Fruit fly (Drosophila melanogaster) whole organism, embryonic: ENCODE measurements around the gene RhoGAP19D.
A peak's percentile ranks its signal among the peaks of the same experiment; 100 is the strongest.

Experiments
- Atf3 ChIP-seq: fragments of 200-800 bp; sonication (Bioruptor generic); optimal IDR thresholded peaks from 3 replicates; lab custom pipeline; 2016; ENCODE audit warnings: missing biosample characterization, missing genetic modification characterization
- CG10366 ChIP-seq: fragments of 200-800 bp; sonication (Bioruptor generic); IDR thresholded peaks from 2 replicates; pipeline ENCODE4 v1.3.6; 2022; ENCODE audit warnings: missing biosample characterization, missing genetic modification characterization
- CG11504 ChIP-seq: fragments of 200-800 bp; sonication (Bioruptor generic); optimal IDR thresholded peaks from 3 replicates; lab custom pipeline; 2019; ENCODE audit warnings: missing biosample characterization, mild to moderate bottlenecking, missing genetic modification characterization, moderate library complexity
- CG12155 ChIP-seq: fragments of 200-800 bp; sonication (Bioruptor generic); optimal IDR thresholded peaks from 3 replicates; lab custom pipeline; 2016; ENCODE audit warnings: missing biosample characterization, missing genetic modification characterization
- CG12942 ChIP-seq: fragments of 200-800 bp; sonication (Bioruptor generic); optimal IDR thresholded peaks from 3 replicates; lab custom pipeline; 2016; ENCODE audit warnings: missing biosample characterization, missing genetic modification characterization
- CG13424 ChIP-seq: fragments of 200-800 bp; sonication (Bioruptor generic); optimal IDR thresholded peaks from 2 replicates; lab custom pipeline; 2019; ENCODE audit warnings: missing biosample characterization, mild to moderate bottlenecking, missing genetic modification characterization, moderate library complexity
- CG15479 ChIP-seq: fragments of 200-800 bp; sonication (Bioruptor generic); optimal IDR thresholded peaks from 3 replicates; lab custom pipeline; 2019; ENCODE audit warnings: missing biosample characterization, mild to moderate bottlenecking, missing genetic modification characterization, moderate library complexity
- CG15696 ChIP-seq: fragments of 200-800 bp; sonication (Bioruptor generic); optimal IDR thresholded peaks from 2 replicates; lab custom pipeline; 2019; ENCODE audit warnings: missing biosample characterization, mild to moderate bottlenecking, missing genetic modification characterization, moderate library complexity
- CG1602 ChIP-seq: fragments of 200-800 bp; sonication (Bioruptor generic); optimal IDR thresholded peaks from 3 replicates; lab custom pipeline; 2016; ENCODE audit warnings: missing biosample characterization, missing genetic modification characterization
- CG1603 ChIP-seq: fragments of 200-800 bp; sonication (Bioruptor generic); optimal IDR thresholded peaks from 2 replicates; lab custom pipeline; 2019; ENCODE audit warnings: missing biosample characterization, mild to moderate bottlenecking, missing genetic modification characterization, moderate library complexity
- CG16815 ChIP-seq: fragments of 200-800 bp; sonication (Bioruptor generic); optimal IDR thresholded peaks from 3 replicates; lab custom pipeline; 2017; ENCODE audit warnings: missing biosample characterization, mild to moderate bottlenecking, missing genetic modification characterization
- CG18764 ChIP-seq: fragments of 200-800 bp; sonication (Bioruptor generic); optimal IDR thresholded peaks from 3 replicates; lab custom pipeline; 2016; ENCODE audit warnings: missing biosample characterization, missing genetic modification characterization
- CG2116 ChIP-seq: fragments of 200-800 bp; sonication (Bioruptor generic); optimal IDR thresholded peaks from 3 replicates; lab custom pipeline; 2018; ENCODE audit warnings: missing biosample characterization, mild to moderate bottlenecking, missing genetic modification characterization
- CG2120 ChIP-seq: fragments of 200-800 bp; sonication (Bioruptor generic); optimal IDR thresholded peaks from 3 replicates; lab custom pipeline; 2016; ENCODE audit warnings: missing biosample characterization, missing genetic modification characterization
- CG34224 ChIP-seq: fragments of 200-800 bp; sonication (Bioruptor generic); IDR thresholded peaks from 3 replicates; pipeline ENCODE4 v1.3.6; 2022; ENCODE audit warnings: missing biosample characterization, missing genetic modification characterization; ENCODE audit not compliant: partially characterized antibody
- CG34422 ChIP-seq: fragments of 200-800 bp; sonication (Bioruptor generic); IDR thresholded peaks from 3 replicates; pipeline ENCODE4 v1.3.6; 2022; ENCODE audit warnings: missing biosample characterization, missing genetic modification characterization
- CG6683 ChIP-seq: fragments of 200-800 bp; sonication (Bioruptor generic); optimal IDR thresholded peaks from 2 replicates; lab custom pipeline; 2017; ENCODE audit warnings: missing biosample characterization, mild to moderate bottlenecking, missing genetic modification characterization, missing genetic modification reagents
- CG8281 ChIP-seq: fragments of 200-800 bp; sonication (Bioruptor generic); optimal IDR thresholded peaks from 2 replicates; lab custom pipeline; 2018; ENCODE audit warnings: missing biosample characterization, mild to moderate bottlenecking, missing genetic modification characterization, moderate library complexity
- CG9215 ChIP-seq: fragments of 200-800 bp; sonication (Bioruptor generic); IDR thresholded peaks from 2 replicates; pipeline ENCODE4 v1.3.6; 2022; ENCODE audit warnings: missing biosample characterization, missing genetic modification characterization
- CG9876 ChIP-seq: fragments of 200-800 bp; sonication (Bioruptor generic); optimal IDR thresholded peaks from 2 replicates; lab custom pipeline; 2016; ENCODE audit warnings: missing biosample characterization, missing genetic modification characterization
- D ChIP-seq, 2 experiments: fragments of 200-800 bp in 1 of 2; fragments of >200 bp in 1 of 2; sonication (Bioruptor generic) in 1 of 2; optimal IDR thresholded peaks; 2 replicates in 1 of 2; 3 replicates in 1 of 2; lab custom pipeline; 2017; ENCODE audit warnings: mild to moderate bottlenecking in 1 of 2, missing biosample characterization in 1 of 2, missing genetic modification characterization in 1 of 2, missing genetic modification reagents in 1 of 2
- ERR ChIP-seq: fragments of 200-800 bp; sonication (Bioruptor generic); optimal IDR thresholded peaks from 2 replicates; lab custom pipeline; 2016; ENCODE audit warnings: missing biosample characterization, missing genetic modification characterization
- Eip74EF ChIP-seq, 2 experiments: fragments of 200-800 bp in 1 of 2; fragments of >200 bp in 1 of 2; sonication (Bioruptor generic) in 1 of 2; optimal IDR thresholded peaks; 2 replicates each; lab custom pipeline; 2017 to 2019; ENCODE audit warnings: missing biosample characterization in 2 of 2, missing genetic modification characterization in 2 of 2, mild to moderate bottlenecking in 1 of 2, moderate library complexity in 1 of 2
- Fer2 ChIP-seq: fragments of 200-800 bp; sonication (Bioruptor generic); optimal IDR thresholded peaks from 2 replicates; lab custom pipeline; 2018; ENCODE audit warnings: missing biosample characterization, mild to moderate bottlenecking, missing genetic modification characterization, moderate library complexity
- Hand ChIP-seq: fragments of 200-800 bp; sonication (Bioruptor generic); optimal IDR thresholded peaks from 2 replicates; lab custom pipeline; 2017; ENCODE audit warnings: mild to moderate bottlenecking, missing biosample characterization, missing genetic modification reagents, missing genetic modification characterization
- Lim3 ChIP-seq: fragments of 200-800 bp; sonication (Bioruptor generic); IDR thresholded peaks from 2 replicates; pipeline ENCODE4 v1.3.6; 2022; ENCODE audit warnings: missing biosample characterization, missing genetic modification characterization
- Mrtf ChIP-seq: fragments of 200-800 bp; sonication (Bioruptor generic); IDR thresholded peaks from 3 replicates; pipeline ENCODE4 v1.3.6; 2022; ENCODE audit warnings: missing biosample characterization, missing genetic modification characterization
- NFAT ChIP-seq: fragments of 200-800 bp; sonication (Bioruptor generic); IDR thresholded peaks from 2 replicates; pipeline ENCODE4 v1.3.6; 2022; ENCODE audit warnings: missing biosample characterization, missing genetic modification characterization
- PHDP ChIP-seq: fragments of 200-800 bp; sonication (Bioruptor generic); optimal IDR thresholded peaks from 3 replicates; lab custom pipeline; 2018; ENCODE audit warnings: missing biosample characterization, mild to moderate bottlenecking, missing genetic modification characterization, moderate library complexity
- Six4 ChIP-seq: fragments of 200-800 bp; sonication (Bioruptor generic); optimal IDR thresholded peaks from 2 replicates; lab custom pipeline; 2016; ENCODE audit warnings: missing biosample characterization, missing genetic modification characterization
- Stat92E ChIP-seq, 3 experiments: fragments of >200 bp in 2 of 3; fragments of 200-800 bp in 1 of 3; sonication (Bioruptor generic) in 1 of 3; optimal IDR thresholded peaks; 2 replicates each; lab custom pipeline; 2017 to 2019; ENCODE audit warnings: missing biosample characterization in 3 of 3, missing genetic modification characterization in 3 of 3, mild to moderate bottlenecking in 1 of 3, moderate library complexity in 1 of 3
- bcd ChIP-seq: fragments of 200-800 bp; sonication (Bioruptor generic); optimal IDR thresholded peaks from 2 replicates; lab custom pipeline; 2017; ENCODE audit warnings: missing biosample characterization, mild to moderate bottlenecking, missing genetic modification characterization
- bowl ChIP-seq: fragments of 200-800 bp; sonication (Bioruptor generic); IDR thresholded peaks from 2 replicates; pipeline ENCODE4 v1.3.6; 2022; ENCODE audit warnings: missing biosample characterization, missing genetic modification characterization
- cwo ChIP-seq: fragments of 200-800 bp; sonication (Bioruptor generic); optimal IDR thresholded peaks from 3 replicates; lab custom pipeline; 2017; ENCODE audit warnings: missing biosample characterization, missing genetic modification characterization, mild to moderate bottlenecking, moderate library complexity, missing genetic modification reagents
- dmrt99B ChIP-seq: fragments of 200-800 bp; sonication (Bioruptor generic); optimal IDR thresholded peaks from 2 replicates; lab custom pipeline; 2018; ENCODE audit warnings: missing biosample characterization, mild to moderate bottlenecking, missing genetic modification characterization, moderate library complexity
- eve ChIP-seq, 2 experiments: fragments of >200 bp; optimal IDR thresholded peaks; 2 replicates each; lab custom pipeline; 2017; ENCODE audit warnings: missing biosample characterization in 2 of 2, missing genetic modification characterization in 2 of 2
- grau ChIP-seq: fragments of 200-800 bp; optimal IDR thresholded peaks from 3 replicates; lab custom pipeline; 2019; ENCODE audit warnings: missing biosample characterization, mild to moderate bottlenecking, missing genetic modification characterization, moderate library complexity
- ham ChIP-seq: fragments of 200-800 bp; sonication (Bioruptor generic); IDR thresholded peaks from 2 replicates; pipeline ENCODE4 v1.3.6; 2022; ENCODE audit warnings: missing biosample characterization, missing genetic modification characterization
- kah ChIP-seq: fragments of 200-800 bp; sonication (Bioruptor generic); optimal IDR thresholded peaks from 2 replicates; lab custom pipeline; 2018; ENCODE audit warnings: missing biosample characterization, mild to moderate bottlenecking, missing genetic modification characterization
- lbe ChIP-seq: fragments of 200-800 bp; sonication (Bioruptor generic); optimal IDR thresholded peaks from 2 replicates; lab custom pipeline; 2016; ENCODE audit warnings: missing biosample characterization, mild to moderate bottlenecking, missing genetic modification characterization
- lov ChIP-seq, 2 experiments: fragments of 200-800 bp in 1 of 2; fragments of >200 bp in 1 of 2; sonication (Bioruptor generic) in 1 of 2; IDR thresholded peaks in 1 of 2; optimal IDR thresholded peaks in 1 of 2; 2 replicates in 1 of 2; 3 replicates in 1 of 2; pipeline versions ENCODE4 v1.3.6 to Lab custom; 2017 to 2022; ENCODE audit warnings: missing biosample characterization in 1 of 2, missing genetic modification characterization in 1 of 2
- p53 ChIP-seq: fragments of 200-800 bp; sonication (Bioruptor generic); optimal IDR thresholded peaks from 2 replicates; lab custom pipeline; 2016; ENCODE audit warnings: missing biosample characterization, missing genetic modification characterization
- peb ChIP-seq: fragments of 200-800 bp; sonication (Bioruptor generic); IDR thresholded peaks from 2 replicates; pipeline ENCODE4 v1.3.6; 2022; ENCODE audit warnings: missing biosample characterization, missing genetic modification characterization
- pho ChIP-seq: fragments of 200-800 bp; sonication (Bioruptor generic); optimal IDR thresholded peaks from 2 replicates; lab custom pipeline; 2016; ENCODE audit warnings: missing biosample characterization, missing genetic modification characterization
- pnt ChIP-seq: fragments of 200-800 bp; sonication (Bioruptor generic); optimal IDR thresholded peaks from 3 replicates; lab custom pipeline; 2016; ENCODE audit warnings: missing biosample characterization, missing genetic modification characterization
- pros ChIP-seq: fragments of 200-800 bp; sonication (Bioruptor generic); optimal IDR thresholded peaks from 3 replicates; lab custom pipeline; 2019; ENCODE audit warnings: missing biosample characterization, mild to moderate bottlenecking, missing genetic modification characterization, moderate library complexity
- ssp ChIP-seq: fragments of 200-800 bp; sonication (Bioruptor generic); IDR thresholded peaks from 2 replicates; pipeline ENCODE4 v1.3.6; 2022; ENCODE audit warnings: missing biosample characterization, missing genetic modification characterization
- tll ChIP-seq, 2 experiments: fragments of 200-800 bp in 1 of 2; fragments of >200 bp in 1 of 2; sonication (Bioruptor generic) in 1 of 2; optimal IDR thresholded peaks; 2 replicates each; lab custom pipeline; 2017 to 2019; ENCODE audit warnings: missing biosample characterization in 2 of 2, missing genetic modification characterization in 2 of 2, mild to moderate bottlenecking in 1 of 2, moderate library complexity in 1 of 2
- usp ChIP-seq: fragments of >200 bp; optimal IDR thresholded peaks from 2 replicates; lab custom pipeline; 2017; ENCODE audit warnings: missing biosample characterization, missing genetic modification characterization

RhoGAP19D gene

DNA sequence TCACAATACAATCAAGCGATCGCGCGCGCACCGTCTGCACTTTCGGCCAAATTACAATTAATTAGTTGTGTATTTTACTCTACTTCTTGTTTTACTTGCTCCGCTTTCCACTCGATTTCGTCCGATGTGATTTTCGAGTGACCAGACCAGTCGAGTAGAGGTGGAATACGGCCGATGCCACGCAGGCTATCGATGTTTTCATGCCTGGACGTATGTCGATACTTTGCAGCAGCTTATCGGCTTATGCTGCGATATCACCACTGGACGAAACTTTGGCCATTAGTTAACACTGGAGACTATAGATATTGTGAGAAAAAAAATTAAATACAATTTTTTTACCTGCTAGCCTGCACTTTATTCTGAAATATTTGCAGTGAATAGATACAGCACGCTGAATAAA lies at the start of gene RhoGAP19D:
Gene RhoGAP19D, minus strand, starts transcription at position 155 of the 400 bp plus-strand sequence.
- TF ChIP-seq usp (GFP tag; lab: Kevin White, UChicago) (no peak), ham (GFP tag; lab: Robert Waterston, UW) (no peak), NFAT (GFP tag; lab: Robert Waterston, UW) (peak; percentile 84), CG10366 (GFP tag; lab: Robert Waterston, UW) (peak; percentile 38; the same call in 1 of the 2 replicates), Mrtf (no peak), pros (GFP tag; lab: Kevin White, UChicago) (no peak), Fer2 (tag; lab: Kevin White, UChicago) (no peak), CG13424 (tag; lab: Kevin White, UChicago) (peak; percentile 13), CG34224 (GFP tag; lab: Robert Waterston, UW) (peak; percentile 88), CG9215 (GFP tag; lab: Robert Waterston, UW) (peak; percentile 50; the same call in 1 of the 2 replicates), lov (optimal IDR thresholded peaks at IDR 0.05; lab: Kevin White, UChicago) (no peak), lov (GFP tag; IDR thresholded peaks at IDR 0.05; lab: Robert Waterston, UW) (no peak), kah (GFP tag; lab: Kevin White, UChicago) (no peak), CG15696 (tag; lab: Kevin White, UChicago) (no peak), pho (GFP tag; lab: Kevin White, UChicago) (peak; percentile 76), pnt (peak; percentile 28), bowl (GFP tag; lab: Robert Waterston, UW) (no peak), dmrt99B (tag; lab: Kevin White, UChicago) (peak; percentile 2), CG1603 (tag; lab: Kevin White, UChicago) (peak; percentile 85), ssp (peak; percentile 59), Eip74EF (GFP tag; optimal IDR thresholded peaks at IDR 0.05; lab: Kevin White, UChicago) (no peak), CG6683 (GFP tag; lab: Kevin White, UChicago) (no peak), Six4 (no peak), cwo (no peak), bcd (peak; percentile 57), lbe (peak; percentile 26), CG12942 (peak; percentile 39), Atf3 (GFP tag; lab: Kevin White, UChicago) (no peak), CG12155 (GFP tag; lab: Kevin White, UChicago) (peak; percentile 62), ERR (GFP tag; lab: Kevin White, UChicago) (peak; percentile 64), Lim3 (GFP tag; lab: Robert Waterston, UW) (no peak), grau (tag; lab: Kevin White, UChicago) (peak; percentile 47), eve (GFP tag; optimal IDR thresholded peaks at IDR 0.05; lab: Kevin White, UChicago) (no peak), p53 (peak; percentile 67), CG11504 (peak; percentile 47), CG8281 (tag; lab: Kevin White, UChicago) (no peak), CG2116 (GFP tag; lab: Kevin White, UChicago) (peak; percentile 89), CG18764 (peak; percentile 52), D (optimal IDR thresholded peaks at IDR 0.05; lab: Kevin White, UChicago) (no peak), D (GFP tag; optimal IDR thresholded peaks at IDR 0.05; lab: Kevin White, UChicago) (no peak), CG16815 (no peak), CG1602 (GFP tag; lab: Kevin White, UChicago) (peak; percentile 47), PHDP (tag; lab: Kevin White, UChicago) (peak; percentile 5), tll (GFP tag; optimal IDR thresholded peaks at IDR 0.05; lab: Kevin White, UChicago) (no peak), CG34422 (GFP tag; lab: Robert Waterston, UW) (peak; percentile 38; the same call in 1 of the 3 replicates), CG9876 (GFP tag; lab: Kevin White, UChicago) (peak; percentile 36), Stat92E (GFP tag; optimal IDR thresholded peaks at IDR 0.05; lab: Kevin White, UChicago) (no peak), peb (GFP tag; lab: Robert Waterston, UW) (no peak), Hand (GFP tag; lab: Kevin White, UChicago) (no peak), CG2120 (peak; percentile 81), CG15479 (no peak)
